Fruit fly (Drosophila melanogaster) whole organism, adult: ENCODE measurements around the gene asf1.

Source experiments
- CG12768 ChIP-seq: fragments of 200-800 bp; sonication (Bioruptor generic); optimal IDR thresholded peaks from 2 replicates; lab custom pipeline; 2017; ENCODE audit warnings: missing biosample characterization, missing genetic modification characterization, mild to moderate bottlenecking, moderate library complexity, missing genetic modification reagents
- CG14711 ChIP-seq: fragments of 200-800 bp; sonication (Bioruptor generic); optimal IDR thresholded peaks from 2 replicates; lab custom pipeline; 2018; ENCODE audit warnings: missing biosample characterization, mild to moderate bottlenecking, missing genetic modification characterization, moderate library complexity
- CG33017 ChIP-seq: fragments of 200-800 bp; sonication (Bioruptor generic); optimal IDR thresholded peaks from 2 replicates; lab custom pipeline; 2018; ENCODE audit warnings: missing biosample characterization, mild to moderate bottlenecking, missing genetic modification characterization, moderate library complexity
- CG7045 ChIP-seq: fragments of 200-800 bp; sonication (Bioruptor generic); optimal IDR thresholded peaks from 2 replicates; lab custom pipeline; 2017; ENCODE audit warnings: missing biosample characterization, mild to moderate bottlenecking, missing genetic modification characterization
- Clk ChIP-seq: fragments of 200-800 bp; sonication (Bioruptor generic); optimal IDR thresholded peaks from 2 replicates; lab custom pipeline; 2017; ENCODE audit warnings: missing biosample characterization, missing genetic modification characterization
- Hr96 ChIP-seq: fragments of 200-800 bp; sonication (Bioruptor generic); optimal IDR thresholded peaks from 2 replicates; lab custom pipeline; 2016; ENCODE audit warnings: missing biosample characterization, missing genetic modification characterization
- Mnt ChIP-seq: fragments of 200-800 bp; sonication (Bioruptor generic); optimal IDR thresholded peaks from 2 replicates; lab custom pipeline; 2016; ENCODE audit warnings: missing biosample characterization, mild to moderate bottlenecking, missing genetic modification characterization
- bab1 ChIP-seq: fragments of 200-800 bp; sonication (Bioruptor generic); optimal IDR thresholded peaks from 3 replicates; lab custom pipeline; 2019; ENCODE audit warnings: missing biosample characterization, mild to moderate bottlenecking, missing genetic modification characterization, moderate library complexity
- cnc ChIP-seq, 2 experiments: fragments of >200 bp; optimal IDR thresholded peaks; 2 replicates each; lab custom pipeline; 2017
- kay ChIP-seq: fragments of 200-800 bp; sonication (Bioruptor generic); peaks from one replicate; lab custom pipeline; 2016; ENCODE audit warnings: missing biosample characterization, missing genetic modification characterization, borderline replicate concordance
- pad ChIP-seq: fragments of 200-800 bp; sonication (Bioruptor generic); optimal IDR thresholded peaks from 3 replicates; lab custom pipeline; 2017; ENCODE audit warnings: missing biosample characterization, missing genetic modification characterization, mild to moderate bottlenecking, moderate library complexity, missing genetic modification reagents
- toe ChIP-seq: fragments of 200-800 bp; sonication (Bioruptor generic); optimal IDR thresholded peaks from 2 replicates; lab custom pipeline; 2016; ENCODE audit warnings: missing biosample characterization, missing genetic modification characterization

DNA sequence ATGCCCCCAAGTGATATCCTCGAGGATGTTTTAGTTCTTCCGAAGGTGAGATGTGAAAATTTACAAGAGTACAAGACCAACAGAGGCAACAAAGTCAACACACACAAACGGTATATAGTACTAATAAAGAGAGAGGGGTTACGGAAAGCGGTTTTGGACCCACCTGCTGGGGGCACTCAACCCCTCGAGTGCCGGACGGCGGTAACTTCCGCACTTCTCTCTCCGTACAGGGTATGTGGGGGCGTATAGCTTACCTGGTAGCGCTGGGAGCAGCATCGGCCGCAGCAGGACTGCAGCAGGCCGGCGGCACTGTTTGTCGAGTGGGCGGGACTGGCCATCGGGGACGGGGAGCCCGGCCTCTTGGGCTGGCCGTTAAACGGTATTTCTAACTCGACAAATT is 49.3 kb upstream of the asf1 start:
- TF ChIP-seq bab1 (GFP tag; lab: Kevin White, UChicago) (no peak), cnc (optimal IDR thresholded peaks at IDR 0.05; lab: Kevin White, UChicago) (no peak), kay (GFP tag; lab: Kevin White, UChicago) (no peak), CG7045 (GFP tag; lab: Kevin White, UChicago) (no peak), CG14711 (tag; lab: Kevin White, UChicago) (no peak), CG33017 (tag; lab: Kevin White, UChicago) (no peak), CG12768 (GFP tag; lab: Kevin White, UChicago) (no peak), Hr96 (GFP tag; lab: Kevin White, UChicago) (no peak), Mnt (GFP tag; lab: Kevin White, UChicago) (no peak), pad (GFP tag; lab: Kevin White, UChicago) (no peak), toe (GFP tag; lab: Kevin White, UChicago) (no peak), Clk (GFP tag; lab: Kevin White, UChicago) (no peak)
